Worm (Caenorhabditis elegans) whole organism, midembryonic: ENCODE data around the gene rbm-25.

ENCODE experiments used
- cog-1 ChIP-seq: sonication (generic microtip); optimal IDR thresholded peaks from 2 replicates; lab custom pipeline; 2016; ENCODE audit warnings: missing genetic modification characterization, missing compliant biosample characterization
- med-1 ChIP-seq: sonication (generic microtip); optimal IDR thresholded peaks from 2 replicates; lab custom pipeline; 2017; ENCODE audit warnings: missing genetic modification characterization, mild to moderate bottlenecking, missing compliant biosample characterization, antibody characterized with exemption, missing genetic modification reagents; ENCODE audit not compliant: insufficient read depth
- ztf-29 ChIP-seq: fragments of 200-800 bp; sonication (Bioruptor generic); IDR thresholded peaks from 2 replicates; pipeline ENCODE4 v1.3.6; 2022; ENCODE audit warnings: missing genetic modification reagents, missing genetic modification characterization, missing compliant biosample characterization

DNA sequence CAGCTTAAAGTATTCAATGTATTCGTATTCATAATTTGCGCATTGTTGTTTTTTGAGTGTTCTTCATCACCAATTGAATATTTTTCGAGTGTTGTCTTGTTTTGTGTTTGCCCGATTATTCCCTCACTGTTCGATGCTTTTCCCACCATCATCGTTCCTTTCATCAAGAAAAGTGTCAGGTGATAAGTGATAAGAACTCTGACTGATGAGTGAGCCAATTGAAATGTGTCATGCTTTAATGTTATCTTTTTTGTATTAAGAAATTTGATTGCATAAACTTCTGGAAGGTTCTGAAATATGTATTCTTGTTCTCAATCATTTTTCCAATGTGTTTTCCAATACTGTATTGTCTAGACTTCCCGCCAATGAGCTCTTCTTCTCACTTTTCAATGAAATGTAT lies 22.7 kb upstream of the rbm-25 start:
- TF ChIP-seq ztf-29 (GFP tag; lab: Robert Waterston, UW) (no peak), med-1 (GFP tag; lab: Kevin White, UChicago) (no peak), cog-1 (tag; lab: Kevin White, UChicago) (no peak)
